Fruit fly (Drosophila melanogaster): ENCODE results near the gene CG7049.

CG7049 gene

dm6 chr3L:224004-224951, 48.2 kb upstream of the CG7049 start (continued):
- TF ChIP-seq esg (GFP tag; conservative IDR thresholded peaks at IDR 0.05): no peak
- 0 out of 2 replicates have a peak, but pooled peaks have one; percentile 19 for TF ChIP-seq inv (GFP tag; IDR thresholded peaks at IDR 0.05; ENCODE audit: partially characterized antibody)
- TF ChIP-seq CG18599 (GFP tag; optimal IDR thresholded peaks at IDR 0.05): peak; percentile 28
- TF ChIP-seq zf30C (GFP tag; optimal IDR thresholded peaks at IDR 0.05): no peak
- peak; percentile 57; the same call in 2 of the 3 replicates for TF ChIP-seq CG11456 (GFP tag; IDR thresholded peaks at IDR 0.05)
- TF ChIP-seq cad (GFP tag; optimal IDR thresholded peaks at IDR 0.05): no peak
- no peak for TF ChIP-seq wdn (GFP tag; IDR thresholded peaks at IDR 0.05)
- no peak for TF ChIP-seq CG11723 (GFP tag; optimal IDR thresholded peaks at IDR 0.05)
- no peak for TF ChIP-seq CG4854 (GFP tag; optimal IDR thresholded peaks at IDR 0.05)
- peak in 1 of 2 experiments; percentile 46 for TF ChIP-seq crp (GFP tag; optimal IDR thresholded peaks at IDR 0.05)
- no peak for TF ChIP-seq da (GFP tag; optimal IDR thresholded peaks at IDR 0.05)
- peak; percentile 32; the same call in 1 of the 2 replicates for TF ChIP-seq CG14014 (GFP tag; IDR thresholded peaks at IDR 0.05)
- no peak for TF ChIP-seq Nf-YA (GFP tag; IDR thresholded peaks at IDR 0.05)
- TF ChIP-seq CG6683 (GFP tag; optimal IDR thresholded peaks at IDR 0.05): no peak
- TF ChIP-seq CHES-1-like (GFP tag; optimal IDR thresholded peaks at IDR 0.05): no peak
- TF ChIP-seq grn (GFP tag; optimal IDR thresholded peaks at IDR 0.05): no peak
- no peak for TF ChIP-seq CG9932 (GFP tag; IDR thresholded peaks at IDR 0.05)
- peak; percentile 73 for TF ChIP-seq Adf1 (GFP tag; IDR thresholded peaks at IDR 0.05)
- peak in 1 of 3 experiments; percentile 10 for TF ChIP-seq Stat92E (GFP tag; optimal IDR thresholded peaks at IDR 0.05)
- peak; percentile 89 for TF ChIP-seq ftz-f1 (GFP tag; optimal IDR thresholded peaks at IDR 0.05)
- peak; percentile 57; the same call in 2 of the 3 replicates for TF ChIP-seq zfh1 (GFP tag; IDR thresholded peaks at IDR 0.05)
- TF ChIP-seq CG15514 (GFP tag; optimal IDR thresholded peaks at IDR 0.05): peak; percentile 18
- no peak for TF ChIP-seq lola (GFP tag; optimal IDR thresholded peaks at IDR 0.05)
- TF ChIP-seq CG12744 (GFP tag; optimal IDR thresholded peaks at IDR 0.05): peak; percentile 32
- TF ChIP-seq lab (GFP tag; optimal IDR thresholded peaks at IDR 0.05): peak; percentile 16
- TF ChIP-seq CG11504 (tag; optimal IDR thresholded peaks at IDR 0.05): no peak
- TF ChIP-seq Ssrp (tag; optimal IDR thresholded peaks at IDR 0.05): peak; percentile 57
- TF ChIP-seq Neu2 (GFP tag; optimal IDR thresholded peaks at IDR 0.05; ENCODE audit: borderline replicate concordance): no peak
- peak; percentile 4 for TF ChIP-seq CG8089 (GFP tag; optimal IDR thresholded peaks at IDR 0.05)
- peak; percentile 51; the same call in 1 of the 2 replicates for TF ChIP-seq CG11247 (GFP tag; IDR thresholded peaks at IDR 0.05)
- no peak for TF ChIP-seq pan (optimal IDR thresholded peaks at IDR 0.05)
- TF ChIP-seq pan (GFP tag; optimal IDR thresholded peaks at IDR 0.05 in 1 of 2, IDR thresholded peaks at IDR 0.05 in 1 of 2): peak in 1 of 2 experiments; percentile 48
- TF ChIP-seq bbx (GFP tag; IDR thresholded peaks at IDR 0.05; ENCODE audit: partially characterized antibody): peak; percentile 64
- peak; percentile 1 for TF ChIP-seq twi (tag; optimal IDR thresholded peaks at IDR 0.05)
- TF ChIP-seq fu2 (GFP tag; optimal IDR thresholded peaks at IDR 0.05): no peak
- TF ChIP-seq CG12769 (tag; optimal IDR thresholded peaks at IDR 0.05): peak; percentile 16
- TF ChIP-seq CG7987 (GFP tag; optimal IDR thresholded peaks at IDR 0.05): peak; percentile 43
- TF ChIP-seq gro (GFP tag; optimal IDR thresholded peaks at IDR 0.05): peak; percentile 47
- TF ChIP-seq ERR (GFP tag; optimal IDR thresholded peaks at IDR 0.05): peak; percentile 40
- peak; percentile 57 for TF ChIP-seq MTF-1 (GFP tag; optimal IDR thresholded peaks at IDR 0.05; ENCODE audit: borderline replicate concordance)
- TF ChIP-seq CG43689 (GFP tag; IDR thresholded peaks at IDR 0.05): no peak
- no peak; the same call in 1 of the 2 replicates for TF ChIP-seq E2f2 (GFP tag; IDR thresholded peaks at IDR 0.05)
- peak; percentile 32; the same call in 1 of the 4 replicates for TF ChIP-seq Dll (GFP tag; IDR thresholded peaks at IDR 0.05; ENCODE audit: partially characterized antibody)
- peak; percentile 31 for TF ChIP-seq Meics (GFP tag; optimal IDR thresholded peaks at IDR 0.05)
- TF ChIP-seq wek (GFP tag; optimal IDR thresholded peaks at IDR 0.05): no peak
- peak; percentile 64; the same call in 2 of the 3 replicates for TF ChIP-seq Aef1 (GFP tag; IDR thresholded peaks at IDR 0.05)
